Fruit fly (Drosophila melanogaster) whole organism, pupa: ENCODE results near the gene CG33552.

Experiments used
- CG10348 ChIP-seq: fragments of 200-800 bp; sonication (Bioruptor generic); IDR thresholded peaks from 2 replicates; pipeline ENCODE4 v1.3.6; 2022; ENCODE audit warnings: missing biosample characterization, missing genetic modification characterization
- CG12605 ChIP-seq: fragments of 200-800 bp; sonication (Bioruptor generic); IDR thresholded peaks from 2 replicates; pipeline ENCODE4 v1.3.6; 2022; ENCODE audit warnings: missing biosample characterization, missing genetic modification characterization
- CG13204 ChIP-seq: fragments of 200-800 bp; sonication (Bioruptor generic); optimal IDR thresholded peaks from 2 replicates; lab custom pipeline; 2018; ENCODE audit warnings: missing biosample characterization, mild to moderate bottlenecking, missing genetic modification characterization, moderate library complexity
- CG14655 ChIP-seq: fragments of 200-800 bp; sonication (Bioruptor generic); optimal IDR thresholded peaks from 3 replicates; lab custom pipeline; 2017; ENCODE audit warnings: mild to moderate bottlenecking, missing biosample characterization, missing genetic modification reagents, missing genetic modification characterization
- CG15710 ChIP-seq: fragments of 200-800 bp; sonication (Bioruptor generic); optimal IDR thresholded peaks from 2 replicates; lab custom pipeline; 2018; ENCODE audit warnings: missing biosample characterization, mild to moderate bottlenecking, missing genetic modification characterization, moderate library complexity
- CG17806 ChIP-seq: fragments of 200-800 bp; sonication (Bioruptor generic); optimal IDR thresholded peaks from 2 replicates; lab custom pipeline; 2018; ENCODE audit warnings: missing biosample characterization, mild to moderate bottlenecking, missing genetic modification characterization, moderate library complexity
- CG32121 ChIP-seq: fragments of 200-800 bp; sonication (Bioruptor generic); IDR thresholded peaks from 2 replicates; pipeline ENCODE4 v1.3.6; 2022; ENCODE audit warnings: missing biosample characterization, missing genetic modification characterization
- CG34367 ChIP-seq: fragments of 200-800 bp; sonication (Bioruptor generic); optimal IDR thresholded peaks from 2 replicates; lab custom pipeline; 2018; ENCODE audit warnings: missing biosample characterization, mild to moderate bottlenecking, missing genetic modification characterization
- CG4496 ChIP-seq: fragments of 200-800 bp; sonication (Bioruptor generic); IDR thresholded peaks from 3 replicates; pipeline ENCODE4 v1.3.6; 2022; ENCODE audit warnings: missing biosample characterization, missing genetic modification characterization
- CG8159 ChIP-seq: fragments of 200-800 bp; sonication (Bioruptor generic); optimal IDR thresholded peaks from 3 replicates; lab custom pipeline; 2018; ENCODE audit warnings: missing biosample characterization, mild to moderate bottlenecking, missing genetic modification characterization, moderate library complexity
- CG8301 ChIP-seq: fragments of 200-800 bp; sonication (Bioruptor generic); optimal IDR thresholded peaks from 2 replicates; lab custom pipeline; 2018; ENCODE audit warnings: missing biosample characterization, mild to moderate bottlenecking, missing genetic modification characterization
- CG9948 ChIP-seq: fragments of 200-800 bp; sonication (Bioruptor generic); optimal IDR thresholded peaks from 2 replicates; lab custom pipeline; 2018; ENCODE audit warnings: missing biosample characterization, mild to moderate bottlenecking, missing genetic modification characterization, moderate library complexity
- D1 ChIP-seq: fragments of 200-800 bp; sonication (Bioruptor generic); optimal IDR thresholded peaks from 2 replicates; lab custom pipeline; 2018; ENCODE audit warnings: missing biosample characterization, mild to moderate bottlenecking, missing genetic modification characterization, moderate library complexity
- EcR ChIP-seq: fragments of 200-800 bp; sonication (Bioruptor generic); optimal IDR thresholded peaks from 3 replicates; lab custom pipeline; 2019; ENCODE audit warnings: missing biosample characterization, missing genetic modification characterization, mild to moderate bottlenecking, moderate library complexity, missing genetic modification reagents
- Ets98B ChIP-seq: fragments of 200-800 bp; sonication (Bioruptor generic); IDR thresholded peaks from 2 replicates; pipeline ENCODE4 v1.3.6; 2022; ENCODE audit warnings: missing biosample characterization, missing genetic modification characterization
- Pif1A ChIP-seq: fragments of 200-800 bp; sonication (Bioruptor generic); optimal IDR thresholded peaks from 3 replicates; lab custom pipeline; 2016; ENCODE audit warnings: missing biosample characterization, missing genetic modification characterization
- Pif1B ChIP-seq: fragments of 200-800 bp; sonication (Bioruptor generic); optimal IDR thresholded peaks from 3 replicates; lab custom pipeline; 2016; ENCODE audit warnings: missing biosample characterization, missing genetic modification characterization
- Snoo ChIP-seq: fragments of 200-800 bp; sonication (Bioruptor generic); optimal IDR thresholded peaks from 3 replicates; lab custom pipeline; 2017; ENCODE audit warnings: missing biosample characterization, mild to moderate bottlenecking, missing genetic modification characterization, inconsistent platforms
- fd96Ca ChIP-seq: fragments of 200-800 bp; sonication (Bioruptor generic); IDR thresholded peaks from 3 replicates; pipeline ENCODE4 v1.3.6; 2022; ENCODE audit warnings: missing biosample characterization, missing genetic modification characterization
- gl ChIP-seq: fragments of 200-800 bp; sonication (Bioruptor generic); optimal IDR thresholded peaks from 2 replicates; lab custom pipeline; 2018; ENCODE audit warnings: missing biosample characterization, mild to moderate bottlenecking, missing genetic modification characterization
- rn ChIP-seq: fragments of 200-800 bp; sonication (Bioruptor generic); IDR thresholded peaks from 2 replicates; pipeline ENCODE4 v1.3.6; 2022; ENCODE audit warnings: missing biosample characterization, missing genetic modification characterization

Gene CG33552

dm6 chr2L:16729556-16729955 lies 47.3 kb downstream of the CG33552 start, which contains the start of gene Tsen2:
Gene Tsen2 (plus strand): TSS chr2L:16729777.
- TF ChIP-seq CG9948 (tag; lab: Kevin White, UChicago), result no peak
- TF ChIP-seq D1, result no peak
- TF ChIP-seq CG15710, result no peak

dm6 chr2L:16730939-16731338 lies 48.6 kb downstream of the CG33552 start, which contains the start of gene CG17996:
Gene CG17996 (minus strand): TSS chr2L:16731039.
- TF ChIP-seq CG17806 (no peak), D1 (no peak), EcR (GFP tag; lab: Kevin White, UChicago) (no peak), CG15710 (no peak), Ets98B (no peak), Pif1B (GFP tag; lab: Kevin White, UChicago) (no peak), Snoo (tag; lab: Kevin White, UChicago) (no peak), CG9948 (tag; lab: Kevin White, UChicago) (no peak), CG8301 (no peak), gl (tag; lab: Kevin White, UChicago) (no peak), CG13204 (no peak), CG32121 (GFP tag; lab: Robert Waterston, UW) (no peak), fd96Ca (no peak), Pif1A (GFP tag; lab: Kevin White, UChicago) (no peak), CG10348 (GFP tag; lab: Robert Waterston, UW) (no peak), CG8159 (tag; lab: Kevin White, UChicago) (no peak), rn (GFP tag; lab: Robert Waterston, UW) (no peak), CG14655 (GFP tag; lab: Kevin White, UChicago) (no peak), CG12605 (no peak), CG34367 (no peak)

- TF ChIP-seq CG9948 (tag; lab: Kevin White, UChicago), result no peak
- TF ChIP-seq rn (GFP tag; lab: Robert Waterston, UW), result no peak
- TF ChIP-seq fd96Ca, result no peak
- TF ChIP-seq CG34367, result no peak
- no peak for TF ChIP-seq gl (tag; lab: Kevin White, UChicago)
- TF ChIP-seq Ets98B, result no peak
- TF ChIP-seq Snoo (tag; lab: Kevin White, UChicago), result no peak
- no peak for TF ChIP-seq EcR (GFP tag; lab: Kevin White, UChicago)
- TF ChIP-seq CG13204, result no peak
- no peak for TF ChIP-seq D1
- TF ChIP-seq CG8159 (tag; lab: Kevin White, UChicago), result no peak
- no peak for TF ChIP-seq CG17806
- TF ChIP-seq CG4496 (GFP tag; lab: Robert Waterston, UW), result no peak
- TF ChIP-seq, all 21 proteins: peak for 0
These were observed 49.5 kb downstream of the CG33552 start, which contains the start of gene Prosbeta4 for dm6 chr2L:16731799-16732198. Gene Prosbeta4 (minus strand): TSS chr2L:16732133.

dm6 chr2L:16732338-16732892 lies 50.1 kb downstream of the CG33552 start, which contains the start of gene Nubp1:
Gene Nubp1 (plus strand): TSS chr2L:16732550.
- TF ChIP-seq Snoo (tag; lab: Kevin White, UChicago) (no peak), CG9948 (tag; lab: Kevin White, UChicago) (no peak), CG13204 (no peak), D1 (no peak), CG8159 (tag; lab: Kevin White, UChicago) (no peak), CG32121 (GFP tag; lab: Robert Waterston, UW) (no peak), Pif1B (GFP tag; lab: Kevin White, UChicago) (no peak), fd96Ca (no peak), CG15710 (no peak), EcR (GFP tag; lab: Kevin White, UChicago) (no peak), rn (GFP tag; lab: Robert Waterston, UW) (no peak)
